Fruit fly (Drosophila melanogaster): ENCODE results near the gene CG9166.

dm6 chr3L:1334571-1335427 lies 16.1 kb upstream of the CG9166 start, which contains the start of the genes Hmbs and CG2211:
- TF ChIP-seq CG8478 (optimal IDR thresholded peaks at IDR 0.05) (no peak), pan (optimal IDR thresholded peaks at IDR 0.05) (no peak), psq (optimal IDR thresholded peaks at IDR 0.05) (no peak), EcR (GFP tag; optimal IDR thresholded peaks at IDR 0.05) (no peak)
